Fruit fly (Drosophila melanogaster) whole organism, embryonic: Measurements from ENCODE around the gene Nsun5.

ENCODE experiments used
- CG10267 ChIP-seq: fragments of 200-800 bp; sonication (Bioruptor generic); optimal IDR thresholded peaks from 2 replicates; lab custom pipeline; 2018; ENCODE audit warnings: missing biosample characterization, mild to moderate bottlenecking, missing genetic modification characterization, moderate library complexity
- CG10431 ChIP-seq: fragments of 200-800 bp; sonication (Bioruptor generic); optimal IDR thresholded peaks from 3 replicates; lab custom pipeline; 2018; ENCODE audit warnings: missing biosample characterization, mild to moderate bottlenecking, missing genetic modification characterization
- CG11504 ChIP-seq: fragments of 200-800 bp; sonication (Bioruptor generic); optimal IDR thresholded peaks from 3 replicates; lab custom pipeline; 2019; ENCODE audit warnings: missing biosample characterization, mild to moderate bottlenecking, missing genetic modification characterization, moderate library complexity
- CG11696 ChIP-seq: fragments of 200-800 bp; sonication (Bioruptor generic); IDR thresholded peaks from 2 replicates; pipeline ENCODE4 v1.3.6; 2022; ENCODE audit warnings: missing biosample characterization, missing genetic modification characterization
- CG11723 ChIP-seq: fragments of 200-800 bp; sonication (Bioruptor generic); optimal IDR thresholded peaks from 2 replicates; lab custom pipeline; 2017; ENCODE audit warnings: missing biosample characterization, mild to moderate bottlenecking, missing genetic modification characterization
- CG12769 ChIP-seq: fragments of 200-800 bp; sonication (Bioruptor generic); optimal IDR thresholded peaks from 2 replicates; lab custom pipeline; 2019; ENCODE audit warnings: missing biosample characterization, mild to moderate bottlenecking, missing genetic modification characterization, moderate library complexity
- CG13123 ChIP-seq: fragments of 200-800 bp; sonication (Bioruptor generic); optimal IDR thresholded peaks from 2 replicates; lab custom pipeline; 2016; ENCODE audit warnings: missing biosample characterization, missing genetic modification characterization
- CG14050 ChIP-seq: fragments of 200-800 bp; sonication (Bioruptor generic); IDR thresholded peaks from 3 replicates; pipeline ENCODE4 v1.3.6; 2022; ENCODE audit warnings: missing biosample characterization, missing genetic modification characterization
- CG1602 ChIP-seq: fragments of 200-800 bp; sonication (Bioruptor generic); optimal IDR thresholded peaks from 3 replicates; lab custom pipeline; 2016; ENCODE audit warnings: missing biosample characterization, missing genetic modification characterization
- CG18262 ChIP-seq: fragments of 200-800 bp; optimal IDR thresholded peaks from 3 replicates; lab custom pipeline; 2019; ENCODE audit warnings: missing biosample characterization, mild to moderate bottlenecking, missing genetic modification characterization, moderate library complexity
- CG2120 ChIP-seq: fragments of 200-800 bp; sonication (Bioruptor generic); optimal IDR thresholded peaks from 3 replicates; lab custom pipeline; 2016; ENCODE audit warnings: missing biosample characterization, missing genetic modification characterization
- CG31388 ChIP-seq: fragments of 200-800 bp; sonication (Bioruptor generic); optimal IDR thresholded peaks from 2 replicates; lab custom pipeline; 2016; ENCODE audit warnings: missing biosample characterization, missing genetic modification characterization
- CG32532 ChIP-seq: fragments of 200-800 bp; sonication (Bioruptor generic); IDR thresholded peaks from 2 replicates; pipeline ENCODE4 v1.3.6; 2022; ENCODE audit warnings: missing biosample characterization, missing genetic modification characterization
- CG34422 ChIP-seq: fragments of 200-800 bp; sonication (Bioruptor generic); IDR thresholded peaks from 3 replicates; pipeline ENCODE4 v1.3.6; 2022; ENCODE audit warnings: missing biosample characterization, missing genetic modification characterization
- CG3838 ChIP-seq: fragments of 200-800 bp; sonication (Bioruptor generic); optimal IDR thresholded peaks from 3 replicates; lab custom pipeline; 2016; ENCODE audit warnings: missing biosample characterization, missing genetic modification characterization
- CG4820 ChIP-seq: fragments of 200-800 bp; sonication (Bioruptor generic); optimal IDR thresholded peaks from 3 replicates; lab custom pipeline; 2016; ENCODE audit warnings: missing biosample characterization, missing genetic modification characterization
- CG6175 ChIP-seq: fragments of 200-800 bp; sonication (Bioruptor generic); IDR thresholded peaks from 3 replicates; pipeline ENCODE4 v1.3.6; 2022; ENCODE audit warnings: missing biosample characterization, missing genetic modification characterization
- CG7357 ChIP-seq: fragments of 200-800 bp; sonication (Bioruptor generic); IDR thresholded peaks from 3 replicates; pipeline ENCODE4 v1.3.6; 2022; ENCODE audit warnings: missing biosample characterization, missing genetic modification characterization
- CG8359 ChIP-seq: fragments of 200-800 bp; sonication (Bioruptor generic); optimal IDR thresholded peaks from 2 replicates; lab custom pipeline; 2017; ENCODE audit warnings: missing biosample characterization, mild to moderate bottlenecking, missing genetic modification characterization, borderline replicate concordance
- CG9215 ChIP-seq: fragments of 200-800 bp; sonication (Bioruptor generic); IDR thresholded peaks from 2 replicates; pipeline ENCODE4 v1.3.6; 2022; ENCODE audit warnings: missing biosample characterization, missing genetic modification characterization
- E2f1 ChIP-seq: fragments of 200-800 bp; sonication (Bioruptor generic); IDR thresholded peaks from 2 replicates; pipeline ENCODE4 v1.3.6; 2022; ENCODE audit warnings: missing biosample characterization, missing genetic modification characterization
- Fer3 ChIP-seq: fragments of 200-800 bp; sonication (Bioruptor generic); optimal IDR thresholded peaks from 2 replicates; lab custom pipeline; 2018; ENCODE audit warnings: missing biosample characterization, mild to moderate bottlenecking, missing genetic modification characterization, moderate library complexity
- HLH3B ChIP-seq: fragments of 200-800 bp; sonication (Bioruptor generic); IDR thresholded peaks from 2 replicates; pipeline ENCODE4 v1.3.6; 2022; ENCODE audit warnings: missing biosample characterization, missing genetic modification characterization
- Jarid2 ChIP-seq: fragments of 200-800 bp; sonication (Bioruptor generic); optimal IDR thresholded peaks from 3 replicates; lab custom pipeline; 2017; ENCODE audit warnings: mild to moderate bottlenecking, missing biosample characterization, missing genetic modification reagents, missing genetic modification characterization
- NC2α ChIP-seq: fragments of 200-800 bp; sonication (Bioruptor generic); optimal IDR thresholded peaks from 2 replicates; lab custom pipeline; 2016; ENCODE audit warnings: missing biosample characterization, missing genetic modification characterization
- Nf-YC ChIP-seq: fragments of 200-800 bp; optimal IDR thresholded peaks from 3 replicates; lab custom pipeline; 2019; ENCODE audit warnings: missing biosample characterization, mild to moderate bottlenecking, missing genetic modification characterization, moderate library complexity
- NfI ChIP-seq: fragments of 200-800 bp; sonication (Bioruptor generic); optimal IDR thresholded peaks from 3 replicates; lab custom pipeline; 2018; ENCODE audit warnings: missing biosample characterization, mild to moderate bottlenecking, missing genetic modification characterization, moderate library complexity
- Oli ChIP-seq: fragments of 200-800 bp; sonication (Bioruptor generic); optimal IDR thresholded peaks from 2 replicates; lab custom pipeline; 2018; ENCODE audit warnings: missing biosample characterization, mild to moderate bottlenecking, missing genetic modification characterization, moderate library complexity
- Ravus ChIP-seq: fragments of 200-800 bp; sonication (Bioruptor generic); IDR thresholded peaks from 2 replicates; pipeline ENCODE4 v1.3.6; 2022; ENCODE audit warnings: missing biosample characterization, missing genetic modification characterization
- Six4 ChIP-seq: fragments of 200-800 bp; sonication (Bioruptor generic); optimal IDR thresholded peaks from 2 replicates; lab custom pipeline; 2016; ENCODE audit warnings: missing biosample characterization, missing genetic modification characterization
- Sox102F ChIP-seq: fragments of 200-800 bp; sonication (Bioruptor generic); optimal IDR thresholded peaks from 2 replicates; lab custom pipeline; 2018; ENCODE audit warnings: missing biosample characterization, mild to moderate bottlenecking, missing genetic modification characterization, moderate library complexity
- cwo ChIP-seq: fragments of 200-800 bp; sonication (Bioruptor generic); optimal IDR thresholded peaks from 3 replicates; lab custom pipeline; 2017; ENCODE audit warnings: missing biosample characterization, missing genetic modification characterization, mild to moderate bottlenecking, moderate library complexity, missing genetic modification reagents
- fu2 ChIP-seq: fragments of 200-800 bp; sonication (Bioruptor generic); optimal IDR thresholded peaks from 2 replicates; lab custom pipeline; 2016; ENCODE audit warnings: missing biosample characterization, missing genetic modification characterization
- gce ChIP-seq: fragments of 200-800 bp; sonication (Bioruptor generic); IDR thresholded peaks from 3 replicates; pipeline ENCODE4 v1.3.6; 2022; ENCODE audit warnings: missing biosample characterization, missing genetic modification characterization
- gcm ChIP-seq: fragments of 200-800 bp; sonication (Bioruptor generic); optimal IDR thresholded peaks from 2 replicates; lab custom pipeline; 2019; ENCODE audit warnings: missing biosample characterization, mild to moderate bottlenecking, missing genetic modification characterization, moderate library complexity
- grau ChIP-seq: fragments of 200-800 bp; optimal IDR thresholded peaks from 3 replicates; lab custom pipeline; 2019; ENCODE audit warnings: missing biosample characterization, mild to moderate bottlenecking, missing genetic modification characterization, moderate library complexity
- hkb ChIP-seq, 2 experiments: fragments of 200-800 bp in 1 of 2; fragments of >200 bp in 1 of 2; sonication (Bioruptor generic) in 1 of 2; IDR thresholded peaks in 1 of 2; optimal IDR thresholded peaks in 1 of 2; 2 replicates each; pipeline versions ENCODE4 v1.3.6 to Lab custom; 2017 to 2022; ENCODE audit warnings: missing biosample characterization in 1 of 2, missing genetic modification characterization in 1 of 2
- ken ChIP-seq: fragments of 200-800 bp; sonication (Bioruptor generic); IDR thresholded peaks from 3 replicates; pipeline ENCODE4 v1.3.6; 2022; ENCODE audit warnings: missing biosample characterization, missing genetic modification characterization
- lov ChIP-seq, 2 experiments: fragments of 200-800 bp in 1 of 2; fragments of >200 bp in 1 of 2; sonication (Bioruptor generic) in 1 of 2; IDR thresholded peaks in 1 of 2; optimal IDR thresholded peaks in 1 of 2; 2 replicates in 1 of 2; 3 replicates in 1 of 2; pipeline versions ENCODE4 v1.3.6 to Lab custom; 2017 to 2022; ENCODE audit warnings: missing biosample characterization in 1 of 2, missing genetic modification characterization in 1 of 2
- prd ChIP-seq, 3 experiments: fragments of >200 bp in 2 of 3; fragments of 200-800 bp in 1 of 3; sonication (Bioruptor generic) in 1 of 3; optimal IDR thresholded peaks in 2 of 3; IDR thresholded peaks in 1 of 3; 2 replicates in 2 of 3; 3 replicates in 1 of 3; pipeline versions ENCODE4 v1.3.6 to Lab custom; 2017 to 2022; ENCODE audit warnings: missing biosample characterization in 1 of 3, missing genetic modification characterization in 1 of 3
- ranshi ChIP-seq: fragments of 200-800 bp; sonication (Bioruptor generic); IDR thresholded peaks from 2 replicates; pipeline ENCODE4 v1.3.6; 2022; ENCODE audit warnings: missing biosample characterization, missing genetic modification characterization
- repo ChIP-seq: fragments of 200-800 bp; sonication (Bioruptor generic); optimal IDR thresholded peaks from 2 replicates; lab custom pipeline; 2016; ENCODE audit warnings: missing biosample characterization, missing genetic modification characterization
- shn ChIP-seq: fragments of 200-800 bp; sonication (Bioruptor generic); optimal IDR thresholded peaks from 3 replicates; lab custom pipeline; 2016; ENCODE audit warnings: missing biosample characterization, missing genetic modification characterization
- tio ChIP-seq: fragments of 200-800 bp; sonication (Bioruptor generic); optimal IDR thresholded peaks from 2 replicates; lab custom pipeline; 2017; ENCODE audit warnings: missing biosample characterization, missing genetic modification characterization, inconsistent platforms
- unpg ChIP-seq: fragments of 200-800 bp; sonication (Bioruptor generic); optimal IDR thresholded peaks from 3 replicates; lab custom pipeline; 2018; ENCODE audit warnings: missing biosample characterization, mild to moderate bottlenecking, missing genetic modification characterization, moderate library complexity
- vfl ChIP-seq: fragments of 200-800 bp; sonication (Bioruptor generic); optimal IDR thresholded peaks from 2 replicates; lab custom pipeline; 2016; ENCODE audit warnings: missing biosample characterization, missing genetic modification characterization

Gene Nsun5

dm6 chr3R:19151848-19152787 is 10.0 kb downstream of the Nsun5 start (continued):
- TF ChIP-seq Ravus (no peak), CG14050 (0 out of 3 replicates have a peak, but pooled peaks have one; percentile 17), prd (optimal IDR thresholded peaks at IDR 0.05; lab: Kevin White, UChicago) (no peak), prd (GFP tag; IDR thresholded peaks at IDR 0.05; lab: Robert Waterston, UW) (peak; percentile 72; the same call in 2 of the 3 replicates), E2f1 (peak; percentile 67), shn (no peak), CG11696 (GFP tag; lab: Robert Waterston, UW) (peak; percentile 79), CG3838 (GFP tag; lab: Kevin White, UChicago) (no peak), gce (no peak), tio (GFP tag; lab: Kevin White, UChicago) (peak; percentile 28), ranshi (GFP tag; lab: Robert Waterston, UW) (peak; percentile 27; the same call in 1 of the 2 replicates), HLH3B (GFP tag; lab: Robert Waterston, UW) (peak; percentile 56; the same call in 1 of the 2 replicates), CG2120 (GFP tag; lab: Kevin White, UChicago) (peak; percentile 29), Jarid2 (GFP tag; lab: Kevin White, UChicago) (no peak), CG1602 (GFP tag; lab: Kevin White, UChicago) (no peak), NfI (peak; percentile 18), hkb (optimal IDR thresholded peaks at IDR 0.05; lab: Kevin White, UChicago) (no peak), hkb (GFP tag; IDR thresholded peaks at IDR 0.05; lab: Robert Waterston, UW) (peak; percentile 59), CG13123 (no peak), CG11504 (tag; lab: Kevin White, UChicago) (peak; percentile 53), ken (peak; percentile 29; the same call in 1 of the 3 replicates), Nf-YC (no peak), gcm (GFP tag; lab: Kevin White, UChicago) (no peak), CG10431 (GFP tag; lab: Kevin White, UChicago) (no peak), CG18262 (tag; lab: Kevin White, UChicago) (peak; percentile 10), CG31388 (GFP tag; lab: Kevin White, UChicago) (no peak), NC2α (no peak), CG11723 (GFP tag; lab: Kevin White, UChicago) (no peak), repo (no peak), CG4820 (GFP tag; lab: Kevin White, UChicago) (no peak), vfl (GFP tag; lab: Kevin White, UChicago) (no peak), Fer3 (tag; lab: Kevin White, UChicago) (peak; percentile 5), CG12769 (tag; lab: Kevin White, UChicago) (peak; percentile 9), fu2 (GFP tag; lab: Kevin White, UChicago) (no peak), Six4 (GFP tag; lab: Kevin White, UChicago) (no peak), CG34422 (GFP tag; lab: Robert Waterston, UW) (peak; percentile 47; the same call in 2 of the 3 replicates), CG8359 (GFP tag; lab: Kevin White, UChicago) (peak; percentile 94), lov (optimal IDR thresholded peaks at IDR 0.05; lab: Kevin White, UChicago) (no peak), lov (GFP tag; IDR thresholded peaks at IDR 0.05; lab: Robert Waterston, UW) (0 out of 3 replicates have a peak, but pooled peaks have one; percentile 13), grau (tag; lab: Kevin White, UChicago) (peak; percentile 46), unpg (peak; percentile 54), CG7357 (GFP tag; lab: Robert Waterston, UW) (0 out of 3 replicates have a peak, but pooled peaks have one; percentile 36), CG9215 (GFP tag; lab: Robert Waterston, UW) (peak; percentile 34; the same call in 1 of the 2 replicates), cwo (GFP tag; lab: Kevin White, UChicago) (peak; percentile 32), Sox102F (peak; percentile 63), Oli (tag; lab: Kevin White, UChicago) (peak; percentile 33), CG6175 (GFP tag; lab: Robert Waterston, UW) (no peak), CG10267 (tag; lab: Kevin White, UChicago) (no peak), CG32532 (GFP tag; lab: Robert Waterston, UW) (peak; percentile 66; the same call in 1 of the 2 replicates)
